Fruit fly (Drosophila melanogaster): Measurements from ENCODE around the gene hng3.

The hng3 gene

dm6 chr3L:695510-695909 is 59.8 kb downstream of the hng3 start (continued):
- TF ChIP-seq abd-A (tag; optimal IDR thresholded peaks at IDR 0.05) (no peak), cad (GFP tag; optimal IDR thresholded peaks at IDR 0.05) (no peak), eyg (GFP tag; optimal IDR thresholded peaks at IDR 0.05) (no peak), btn (GFP tag; optimal IDR thresholded peaks at IDR 0.05) (no peak), br (optimal IDR thresholded peaks at IDR 0.05) (no peak), gfzf (GFP tag; optimal IDR thresholded peaks at IDR 0.05) (no peak), chm (GFP tag; IDR thresholded peaks at IDR 0.05) (no peak), z (GFP tag; IDR thresholded peaks at IDR 0.05) (no peak), Lpt (GFP tag; optimal IDR thresholded peaks at IDR 0.05) (no peak)

- TF ChIP-seq pan (optimal IDR thresholded peaks at IDR 0.05) (no peak), pan (GFP tag; optimal IDR thresholded peaks at IDR 0.05 in 1 of 2, IDR thresholded peaks at IDR 0.05 in 1 of 2) (no peak), ase (GFP tag; IDR thresholded peaks at IDR 0.05) (no peak), phol (tag; optimal IDR thresholded peaks at IDR 0.05) (peak; percentile 38), CG1602 (GFP tag; optimal IDR thresholded peaks at IDR 0.05) (no peak), CG17186 (GFP tag; optimal IDR thresholded peaks at IDR 0.05) (no peak), E2f2 (GFP tag; IDR thresholded peaks at IDR 0.05) (peak; percentile 46; the same call in 1 of the 2 replicates), fd96Cb (tag; optimal IDR thresholded peaks at IDR 0.05) (no peak), CG33213 (GFP tag; optimal IDR thresholded peaks at IDR 0.05) (peak; percentile 46), Atf6 (GFP tag; IDR thresholded peaks at IDR 0.05) (no peak), Awh (GFP tag; IDR thresholded peaks at IDR 0.05) (no peak), dan (GFP tag; IDR thresholded peaks at IDR 0.05) (no peak), gem (tag; optimal IDR thresholded peaks at IDR 0.05) (no peak), HLHmδ (GFP tag; optimal IDR thresholded peaks at IDR 0.05) (no peak), CG1647 (GFP tag; optimal IDR thresholded peaks at IDR 0.05) (no peak), fd3F (GFP tag; optimal IDR thresholded peaks at IDR 0.05) (no peak), CG11504 (tag; optimal IDR thresholded peaks at IDR 0.05) (no peak), CG11696 (GFP tag; IDR thresholded peaks at IDR 0.05) (no peak), Lhr (GFP tag; optimal IDR thresholded peaks at IDR 0.05) (peak; percentile 85), CG15269 (tag; optimal IDR thresholded peaks at IDR 0.05) (no peak), stwl (tag; optimal IDR thresholded peaks at IDR 0.05) (peak; percentile 98), zf30C (GFP tag; optimal IDR thresholded peaks at IDR 0.05) (no peak), lov (optimal IDR thresholded peaks at IDR 0.05) (no peak), lov (GFP tag; IDR thresholded peaks at IDR 0.05) (no peak), cato (GFP tag; optimal IDR thresholded peaks at IDR 0.05; ENCODE audit: borderline replicate concordance) (no peak), CG16813 (GFP tag; IDR thresholded peaks at IDR 0.05; ENCODE audit: partially characterized antibody) (0 out of 3 replicates have a peak, but pooled peaks have one; percentile 31), disco-r (GFP tag; optimal IDR thresholded peaks at IDR 0.05) (no peak), Blimp-1 (GFP tag; optimal IDR thresholded peaks at IDR 0.05) (no peak), psq (GFP tag; optimal IDR thresholded peaks at IDR 0.05) (no peak), Side (GFP tag; optimal IDR thresholded peaks at IDR 0.05) (no peak), CHES-1-like (GFP tag; optimal IDR thresholded peaks at IDR 0.05) (peak; percentile 7), az2 (GFP tag; optimal IDR thresholded peaks at IDR 0.05) (no peak), Xbp1 (GFP tag; optimal IDR thresholded peaks at IDR 0.05) (no peak), CG8089 (GFP tag; optimal IDR thresholded peaks at IDR 0.05) (no peak), wek (GFP tag; optimal IDR thresholded peaks at IDR 0.05) (no peak), CG1603 (tag; optimal IDR thresholded peaks at IDR 0.05) (peak; percentile 64), CG17612 (GFP tag; IDR thresholded peaks at IDR 0.05) (no peak), ap (GFP tag; IDR thresholded peaks at IDR 0.05) (no peak), CG12769 (tag; optimal IDR thresholded peaks at IDR 0.05) (no peak), NC2β (GFP tag; optimal IDR thresholded peaks at IDR 0.05) (no peak), Atf-2 (GFP tag; optimal IDR thresholded peaks at IDR 0.05) (no peak), CG4617 (GFP tag; optimal IDR thresholded peaks at IDR 0.05; ENCODE audit: borderline replicate concordance) (peak; percentile 62), ftz-f1 (GFP tag; optimal IDR thresholded peaks at IDR 0.05) (peak; percentile 82)
Observed at dm6 chr3L:692699-693098, 62.6 kb downstream of the hng3 start, which contains the start of gene Vti1a. Gene Vti1a (minus strand): TSS chr3L:692919.

Data from whole organism, embryonic.